Worm (Caenorhabditis elegans): Measurements from ENCODE around the gene glb-30.
A peak's percentile ranks its signal among the peaks of the same experiment; 100 is the strongest.

glb-30 gene

ce11 chrIII:1638345-1638744, 30.1 kb downstream of the glb-30 start:
- TF ChIP-seq ceh-28 (tag; optimal IDR thresholded peaks at IDR 0.05): no peak

ce11 chrIII:1634270-1634669, 34.1 kb downstream of the glb-30 start, which contains the start of gene Y22D7AL.11:
Gene Y22D7AL.11 (minus strand): TSS chrIII:1634370.
- no peak for TF ChIP-seq ceh-9 (tag; optimal IDR thresholded peaks at IDR 0.05)
- TF ChIP-seq snpc-4 (tag; optimal IDR thresholded peaks at IDR 0.05): no peak
- TF ChIP-seq nhr-76 (tag; optimal IDR thresholded peaks at IDR 0.05): no peak
- TF ChIP-seq ceh-28 (tag; optimal IDR thresholded peaks at IDR 0.05): no peak
- no peak for TF ChIP-seq aly-2 (tag; optimal IDR thresholded peaks at IDR 0.05)
- TF ChIP-seq nhr-28 (tag; optimal IDR thresholded peaks at IDR 0.05): no peak
- TF ChIP-seq ceh-16 (tag; optimal IDR thresholded peaks at IDR 0.05): no peak
- TF ChIP-seq pqm-1 (tag; optimal IDR thresholded peaks at IDR 0.05): no peak
- TF ChIP-seq lsy-12 (tag; optimal IDR thresholded peaks at IDR 0.05): no peak
- no peak for TF ChIP-seq nhr-23 (tag; optimal IDR thresholded peaks at IDR 0.05)
- TF ChIP-seq elt-2 (tag; optimal IDR thresholded peaks at IDR 0.05): no peak
- TF ChIP-seq eor-1 (tag; optimal IDR thresholded peaks at IDR 0.05): no peak
- no peak for TF ChIP-seq nhr-25 (tag; optimal IDR thresholded peaks at IDR 0.05)
- TF ChIP-seq jun-1 (tag; optimal IDR thresholded peaks at IDR 0.05): no peak
- no peak for TF ChIP-seq ama-1 (optimal IDR thresholded peaks at IDR 0.05)
- TF ChIP-seq mdl-1 (tag; optimal IDR thresholded peaks at IDR 0.05): no peak

DNA sequence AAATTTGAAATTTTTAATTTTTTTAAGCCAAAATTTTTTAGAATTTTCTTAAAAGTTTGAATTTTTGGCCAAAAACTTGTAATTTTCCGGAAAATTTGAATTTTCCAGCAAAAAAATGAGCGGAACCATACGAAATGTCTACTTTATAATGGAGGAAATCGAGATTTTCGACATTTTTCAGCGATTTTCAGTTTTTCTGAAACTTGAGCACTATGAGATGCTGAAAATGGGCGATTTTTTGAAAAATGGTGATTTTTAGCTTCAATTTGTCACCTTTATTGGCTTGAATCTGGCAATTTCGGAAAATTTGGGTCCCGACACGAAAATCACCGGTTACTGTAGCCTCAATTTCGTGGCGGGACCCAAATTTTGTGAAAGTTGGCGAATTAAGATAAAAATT, 41.9 kb downstream of the glb-30 start, which contains the start of gene Y22D7AL.4:
TSS of gene Y22D7AL.4 (plus strand) at position 109 of the 400 bp plus-strand sequence.
- no peak for TF ChIP-seq nhr-76 (tag; optimal IDR thresholded peaks at IDR 0.05)
- no peak for TF ChIP-seq fos-1 (tag; optimal IDR thresholded peaks at IDR 0.05)
- no peak for TF ChIP-seq hmg-11 (tag; optimal IDR thresholded peaks at IDR 0.05)

- TF ChIP-seq skn-1 (tag; optimal IDR thresholded peaks at IDR 0.05): no peak
- no peak for TF ChIP-seq daf-12 (tag; optimal IDR thresholded peaks at IDR 0.05)
- TF ChIP-seq ceh-16 (tag; optimal IDR thresholded peaks at IDR 0.05): no peak
- no peak for TF ChIP-seq pha-4 (tag; optimal IDR thresholded peaks at IDR 0.05)
- no peak for TF ChIP-seq snpc-4 (tag; optimal IDR thresholded peaks at IDR 0.05)
- no peak for TF ChIP-seq lin-39 (tag; optimal IDR thresholded peaks at IDR 0.05)
- TF ChIP-seq ceh-82 (tag; optimal IDR thresholded peaks at IDR 0.05): no peak
- TF ChIP-seq ztf-4 (tag; optimal IDR thresholded peaks at IDR 0.05): no peak
- no peak for TF ChIP-seq mml-1 (tag; optimal IDR thresholded peaks at IDR 0.05)
- TF ChIP-seq nhr-67 (tag; optimal IDR thresholded peaks at IDR 0.05): no peak
- no peak for TF ChIP-seq elt-3 (tag; optimal IDR thresholded peaks at IDR 0.05)
- TF ChIP-seq lsy-12 (tag; optimal IDR thresholded peaks at IDR 0.05): no peak
- TF ChIP-seq nhr-77 (tag; optimal IDR thresholded peaks at IDR 0.05): no peak
- TF ChIP-seq elt-2 (tag; optimal IDR thresholded peaks at IDR 0.05): no peak
- no peak for TF ChIP-seq nhr-76 (tag; optimal IDR thresholded peaks at IDR 0.05)
- no peak for TF ChIP-seq R02D3.7 (tag; optimal IDR thresholded peaks at IDR 0.05)
- TF ChIP-seq egl-27 (tag; optimal IDR thresholded peaks at IDR 0.05): no peak
Observed at ce11 chrIII:1625660-1626275, 42.7 kb downstream of the glb-30 start.

DNA sequence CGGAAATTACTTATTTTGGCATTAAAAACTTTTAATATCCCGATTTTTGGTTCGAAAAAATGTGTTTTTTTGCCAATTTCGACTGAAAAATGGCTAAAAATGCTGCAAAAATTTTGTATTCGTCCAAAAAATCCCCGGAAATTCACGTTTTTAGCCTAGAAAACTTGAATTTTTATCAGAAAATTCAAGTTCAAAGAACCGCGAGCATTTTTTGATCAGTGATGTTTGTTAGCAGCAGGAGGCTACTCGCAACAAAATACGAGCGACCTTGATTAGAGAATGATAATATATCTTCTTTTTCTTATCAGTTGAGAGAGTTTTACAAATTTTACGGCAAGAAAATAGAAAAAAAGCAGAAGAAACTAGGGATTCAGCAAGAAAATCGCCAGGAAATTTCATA, 46.1 kb downstream of the glb-30 start:
- TF ChIP-seq eor-1 (tag; optimal IDR thresholded peaks at IDR 0.05): no peak
- TF ChIP-seq ztf-11 (tag; optimal IDR thresholded peaks at IDR 0.05): no peak
- no peak for TF ChIP-seq daf-12 (tag; optimal IDR thresholded peaks at IDR 0.05)
- TF ChIP-seq elt-2 (tag; optimal IDR thresholded peaks at IDR 0.05): peak; percentile 74
- peak; percentile 41 for TF ChIP-seq nfya-1 (tag; optimal IDR thresholded peaks at IDR 0.05; ENCODE audit: insufficient read depth)
- no peak for TF ChIP-seq ztf-4 (tag; optimal IDR thresholded peaks at IDR 0.05)
- TF ChIP-seq pqm-1 (tag; optimal IDR thresholded peaks at IDR 0.05): peak; percentile 39
- no peak for TF ChIP-seq lsy-12 (tag; optimal IDR thresholded peaks at IDR 0.05)
- no peak for TF ChIP-seq skn-1 (tag; optimal IDR thresholded peaks at IDR 0.05)
- no peak for TF ChIP-seq nhr-11 (tag; optimal IDR thresholded peaks at IDR 0.05)
- no peak for TF ChIP-seq lin-15B (tag; optimal IDR thresholded peaks at IDR 0.05)
- TF ChIP-seq ceh-28 (tag; optimal IDR thresholded peaks at IDR 0.05): peak; percentile 14
- TF ChIP-seq nhr-77 (tag; optimal IDR thresholded peaks at IDR 0.05): no peak
- no peak for TF ChIP-seq ceh-9 (tag; optimal IDR thresholded peaks at IDR 0.05)

All from whole organism, L3 larva.